Worm (Caenorhabditis elegans): Measurements from ENCODE around the gene fbxa-142.

The fbxa-142 gene

DNA sequence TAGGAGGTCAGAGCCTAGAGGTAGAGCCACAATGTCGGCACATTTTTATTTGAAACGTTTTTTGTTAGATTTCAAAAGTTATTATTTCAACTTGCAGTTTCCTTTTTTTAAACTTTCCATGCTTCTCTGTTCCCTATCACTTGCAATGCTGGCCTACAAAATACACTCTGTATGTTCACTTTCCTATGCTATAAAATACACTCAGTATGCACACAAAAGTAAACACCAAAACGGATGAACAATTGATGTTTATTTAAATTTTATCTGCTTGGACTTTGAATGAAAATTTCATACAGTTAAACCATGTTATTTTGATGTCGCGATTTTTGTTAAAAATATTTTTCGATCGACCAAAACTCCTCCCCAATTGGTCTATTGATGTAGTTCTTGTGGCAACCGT lies 50.5 kb downstream of the fbxa-142 start:
- TF ChIP-seq ccch-3 (GFP tag; optimal IDR thresholded peaks at IDR 0.05) (no peak), ceh-40 (GFP tag; IDR thresholded peaks at IDR 0.05) (no peak), C17E4.6 (GFP tag; IDR thresholded peaks at IDR 0.05) (no peak), Y56A3A.18 (GFP tag; IDR thresholded peaks at IDR 0.05) (no peak), ceh-79 (tag; optimal IDR thresholded peaks at IDR 0.05) (no peak), K12H6.12 (tag; optimal IDR thresholded peaks at IDR 0.05) (no peak), bed-2 (GFP tag; IDR thresholded peaks at IDR 0.05) (no peak), snpc-4 (GFP tag; optimal IDR thresholded peaks at IDR 0.05) (no peak), snpc-4 (tag; optimal IDR thresholded peaks at IDR 0.05) (no peak), madf-10 (tag; optimal IDR thresholded peaks at IDR 0.05) (no peak), nhr-120 (GFP tag; IDR thresholded peaks at IDR 0.05) (no peak), cebp-1 (GFP tag; IDR thresholded peaks at IDR 0.05) (no peak), cebp-1 (tag; optimal IDR thresholded peaks at IDR 0.05) (no peak), F39B2.1 (GFP tag; IDR thresholded peaks at IDR 0.05) (no peak), tbp1 (GFP tag; optimal IDR thresholded peaks at IDR 0.05) (no peak), unc-130 (GFP tag; optimal IDR thresholded peaks at IDR 0.05) (no peak), hlh-12 (tag; optimal IDR thresholded peaks at IDR 0.05) (no peak), egrh-3 (GFP tag; IDR thresholded peaks at IDR 0.05) (no peak), lsy-27 (tag; optimal IDR thresholded peaks at IDR 0.05; ENCODE audit: borderline replicate concordance, insufficient read depth) (no peak), nhr-90 (tag; optimal IDR thresholded peaks at IDR 0.05) (no peak), pha-4 (tag; optimal IDR thresholded peaks at IDR 0.05) (no peak), F23B12.7 (tag; optimal IDR thresholded peaks at IDR 0.05; ENCODE audit: insufficient read depth) (no peak)

ce11 chrV:16080039-16080438 lies 51.1 kb downstream of the fbxa-142 start:
- TF ChIP-seq ceh-58 (GFP tag; IDR thresholded peaks at IDR 0.05) (no peak), B0261.1 (tag; optimal IDR thresholded peaks at IDR 0.05) (no peak), nhr-80 (tag; optimal IDR thresholded peaks at IDR 0.05) (peak; percentile 34), madf-6 (GFP tag; IDR thresholded peaks at IDR 0.05) (no peak)

Data from whole organism, young adult.